Fruit fly (Drosophila melanogaster) whole organism, embryonic: ENCODE measurements around the gene CG17154.

Experiments
- ATbp ChIP-seq: fragments of 200-800 bp; sonication (Bioruptor generic); optimal IDR thresholded peaks from 2 replicates; lab custom pipeline; 2017; ENCODE audit warnings: missing biosample characterization, mild to moderate bottlenecking, missing genetic modification characterization, missing genetic modification reagents
- Bteb2 ChIP-seq: fragments of 200-800 bp; sonication (Bioruptor generic); optimal IDR thresholded peaks from 2 replicates; lab custom pipeline; 2016; ENCODE audit warnings: missing biosample characterization, missing genetic modification characterization
- CG11398 ChIP-seq: fragments of 200-800 bp; sonication (Bioruptor generic); optimal IDR thresholded peaks from 2 replicates; lab custom pipeline; 2016; ENCODE audit warnings: missing biosample characterization, missing genetic modification characterization
- CG13296 ChIP-seq: fragments of 200-800 bp; sonication (Bioruptor generic); optimal IDR thresholded peaks from 3 replicates; lab custom pipeline; 2018; ENCODE audit warnings: missing biosample characterization, mild to moderate bottlenecking, missing genetic modification characterization
- CG13894 ChIP-seq: fragments of 200-800 bp; sonication (Bioruptor generic); optimal IDR thresholded peaks from 3 replicates; lab custom pipeline; 2018; ENCODE audit warnings: missing biosample characterization, mild to moderate bottlenecking, missing genetic modification characterization, moderate library complexity
- CG15479 ChIP-seq: fragments of 200-800 bp; sonication (Bioruptor generic); optimal IDR thresholded peaks from 3 replicates; lab custom pipeline; 2019; ENCODE audit warnings: missing biosample characterization, mild to moderate bottlenecking, missing genetic modification characterization, moderate library complexity
- CG15696 ChIP-seq: fragments of 200-800 bp; sonication (Bioruptor generic); optimal IDR thresholded peaks from 2 replicates; lab custom pipeline; 2019; ENCODE audit warnings: missing biosample characterization, mild to moderate bottlenecking, missing genetic modification characterization, moderate library complexity
- CG16815 ChIP-seq: fragments of 200-800 bp; sonication (Bioruptor generic); optimal IDR thresholded peaks from 3 replicates; lab custom pipeline; 2017; ENCODE audit warnings: missing biosample characterization, mild to moderate bottlenecking, missing genetic modification characterization
- CG17186 ChIP-seq: fragments of 200-800 bp; sonication (Bioruptor generic); optimal IDR thresholded peaks from 3 replicates; lab custom pipeline; 2017; ENCODE audit warnings: missing biosample characterization, missing genetic modification reagents, missing genetic modification characterization
- CG17328 ChIP-seq: fragments of 200-800 bp; sonication (Bioruptor generic); IDR thresholded peaks from 2 replicates; pipeline ENCODE4 v1.3.6; 2022; ENCODE audit warnings: missing biosample characterization, missing genetic modification characterization
- CG17361 ChIP-seq: fragments of 200-800 bp; sonication (Bioruptor generic); IDR thresholded peaks from 3 replicates; pipeline ENCODE4 v1.3.6; 2022; ENCODE audit warnings: missing biosample characterization, missing genetic modification characterization
- CG2120 ChIP-seq: fragments of 200-800 bp; sonication (Bioruptor generic); optimal IDR thresholded peaks from 3 replicates; lab custom pipeline; 2016; ENCODE audit warnings: missing biosample characterization, missing genetic modification characterization
- CG2712 ChIP-seq: fragments of 200-800 bp; optimal IDR thresholded peaks from 3 replicates; lab custom pipeline; 2019; ENCODE audit warnings: missing biosample characterization, mild to moderate bottlenecking, missing genetic modification characterization, moderate library complexity
- CG2889 ChIP-seq: fragments of 200-800 bp; sonication (Bioruptor generic); IDR thresholded peaks from 3 replicates; pipeline ENCODE4 v1.3.6; 2022; ENCODE audit warnings: missing biosample characterization, missing genetic modification characterization
- CG30403 ChIP-seq: fragments of 200-800 bp; sonication (Bioruptor generic); optimal IDR thresholded peaks from 3 replicates; lab custom pipeline; 2016; ENCODE audit warnings: missing biosample characterization, missing genetic modification characterization
- CG31365 ChIP-seq: fragments of 200-800 bp; sonication (Bioruptor generic); optimal IDR thresholded peaks from 2 replicates; lab custom pipeline; 2018; ENCODE audit warnings: missing biosample characterization, mild to moderate bottlenecking, missing genetic modification characterization
- CG42726 ChIP-seq: fragments of 200-800 bp; sonication (Bioruptor generic); IDR thresholded peaks from 2 replicates; pipeline ENCODE4 v1.3.6; 2022; ENCODE audit warnings: missing biosample characterization, missing genetic modification characterization; ENCODE audit not compliant: partially characterized antibody
- CG4617 ChIP-seq: fragments of 200-800 bp; sonication (Bioruptor generic); optimal IDR thresholded peaks from 3 replicates; lab custom pipeline; 2016; ENCODE audit warnings: missing biosample characterization, missing genetic modification characterization, borderline replicate concordance
- CG4707 ChIP-seq: fragments of 200-800 bp; sonication (Bioruptor generic); optimal IDR thresholded peaks from 2 replicates; lab custom pipeline; 2018; ENCODE audit warnings: missing biosample characterization, mild to moderate bottlenecking, missing genetic modification characterization, moderate library complexity
- CG8089 ChIP-seq: fragments of 200-800 bp; sonication (Bioruptor generic); optimal IDR thresholded peaks from 3 replicates; lab custom pipeline; 2016; ENCODE audit warnings: missing biosample characterization, missing genetic modification characterization
- Fer1 ChIP-seq: fragments of 200-800 bp; sonication (Bioruptor generic); optimal IDR thresholded peaks from 2 replicates; lab custom pipeline; 2017; ENCODE audit warnings: missing biosample characterization, mild to moderate bottlenecking, missing genetic modification characterization
- HLH54F ChIP-seq: fragments of 200-800 bp; sonication (Bioruptor generic); optimal IDR thresholded peaks from 3 replicates; lab custom pipeline; 2016; ENCODE audit warnings: missing biosample characterization, missing genetic modification characterization
- HLHmδ ChIP-seq: fragments of 200-800 bp; sonication (Bioruptor generic); optimal IDR thresholded peaks from 2 replicates; lab custom pipeline; 2018; ENCODE audit warnings: missing biosample characterization, mild to moderate bottlenecking, missing genetic modification characterization, moderate library complexity
- Hsf ChIP-seq: fragments of 200-800 bp; sonication (Bioruptor generic); optimal IDR thresholded peaks from 3 replicates; lab custom pipeline; 2016; ENCODE audit warnings: missing biosample characterization, missing genetic modification characterization
- Kr ChIP-seq: fragments of 200-800 bp; sonication (Bioruptor generic); optimal IDR thresholded peaks from 2 replicates; lab custom pipeline; 2017; ENCODE audit warnings: missing biosample characterization, mild to moderate bottlenecking, missing genetic modification characterization
- Sox100B ChIP-seq: fragments of 200-800 bp; sonication (Bioruptor generic); optimal IDR thresholded peaks from 3 replicates; lab custom pipeline; 2018; ENCODE audit warnings: missing biosample characterization, mild to moderate bottlenecking, missing genetic modification characterization
- Sry-δ ChIP-seq: fragments of 200-800 bp; sonication (Bioruptor generic); optimal IDR thresholded peaks from 2 replicates; lab custom pipeline; 2016; ENCODE audit warnings: missing biosample characterization, missing genetic modification characterization
- Ssrp ChIP-seq: fragments of 200-800 bp; sonication (Bioruptor generic); optimal IDR thresholded peaks from 2 replicates; lab custom pipeline; 2018; ENCODE audit warnings: missing biosample characterization, mild to moderate bottlenecking, missing genetic modification characterization, moderate library complexity
- TFAM ChIP-seq: fragments of 200-800 bp; sonication (Bioruptor generic); optimal IDR thresholded peaks from 2 replicates; lab custom pipeline; 2017; ENCODE audit warnings: missing biosample characterization, missing genetic modification characterization, inconsistent platforms
- ab ChIP-seq: fragments of 200-800 bp; sonication (Bioruptor generic); optimal IDR thresholded peaks from 2 replicates; lab custom pipeline; 2016; ENCODE audit warnings: missing biosample characterization, missing genetic modification characterization
- abd-A ChIP-seq: fragments of 200-800 bp; sonication (Bioruptor generic); optimal IDR thresholded peaks from 3 replicates; lab custom pipeline; 2019; ENCODE audit warnings: missing biosample characterization, mild to moderate bottlenecking, missing genetic modification characterization, moderate library complexity
- amos ChIP-seq: fragments of 200-800 bp; sonication (Bioruptor generic); IDR thresholded peaks from 2 replicates; pipeline ENCODE4 v1.3.6; 2022; ENCODE audit warnings: missing biosample characterization, missing genetic modification characterization; ENCODE audit not compliant: partially characterized antibody
- cwo ChIP-seq: fragments of 200-800 bp; sonication (Bioruptor generic); optimal IDR thresholded peaks from 3 replicates; lab custom pipeline; 2017; ENCODE audit warnings: missing biosample characterization, missing genetic modification characterization, mild to moderate bottlenecking, moderate library complexity, missing genetic modification reagents
- da ChIP-seq: fragments of 200-800 bp; sonication (Bioruptor generic); optimal IDR thresholded peaks from 2 replicates; lab custom pipeline; 2016; ENCODE audit warnings: missing biosample characterization, missing genetic modification characterization
- dpn ChIP-seq, 2 experiments: fragments of 200-800 bp; sonication (Bioruptor generic); optimal IDR thresholded peaks; 3 replicates each; lab custom pipeline; 2016; ENCODE audit warnings: missing biosample characterization in 2 of 2, missing genetic modification characterization in 2 of 2
- fru ChIP-seq: fragments of >200 bp; optimal IDR thresholded peaks from 2 replicates; lab custom pipeline; 2017
- h ChIP-seq: fragments of >200 bp; optimal IDR thresholded peaks from 2 replicates; lab custom pipeline; 2017
- hkb ChIP-seq, 2 experiments: fragments of 200-800 bp in 1 of 2; fragments of >200 bp in 1 of 2; sonication (Bioruptor generic) in 1 of 2; IDR thresholded peaks in 1 of 2; optimal IDR thresholded peaks in 1 of 2; 2 replicates each; pipeline versions ENCODE4 v1.3.6 to Lab custom; 2017 to 2022; ENCODE audit warnings: missing biosample characterization in 1 of 2, missing genetic modification characterization in 1 of 2
- ind ChIP-seq: fragments of 200-800 bp; sonication (Bioruptor generic); optimal IDR thresholded peaks from 3 replicates; lab custom pipeline; 2016; ENCODE audit warnings: missing biosample characterization, missing genetic modification characterization
- lilli ChIP-seq: fragments of 200-800 bp; sonication (Bioruptor generic); optimal IDR thresholded peaks from 3 replicates; lab custom pipeline; 2016; ENCODE audit warnings: missing biosample characterization, missing genetic modification characterization
- lmd ChIP-seq: fragments of 200-800 bp; sonication (Bioruptor generic); IDR thresholded peaks from 2 replicates; pipeline ENCODE4 v1.3.6; 2022; ENCODE audit warnings: missing biosample characterization, missing genetic modification characterization
- lov ChIP-seq, 2 experiments: fragments of 200-800 bp in 1 of 2; fragments of >200 bp in 1 of 2; sonication (Bioruptor generic) in 1 of 2; IDR thresholded peaks in 1 of 2; optimal IDR thresholded peaks in 1 of 2; 2 replicates in 1 of 2; 3 replicates in 1 of 2; pipeline versions ENCODE4 v1.3.6 to Lab custom; 2017 to 2022; ENCODE audit warnings: missing biosample characterization in 1 of 2, missing genetic modification characterization in 1 of 2
- nmo ChIP-seq: fragments of 200-800 bp; sonication (Bioruptor generic); optimal IDR thresholded peaks from 2 replicates; lab custom pipeline; 2018; ENCODE audit warnings: missing biosample characterization, mild to moderate bottlenecking, missing genetic modification characterization, moderate library complexity
- peb ChIP-seq: fragments of 200-800 bp; sonication (Bioruptor generic); IDR thresholded peaks from 2 replicates; pipeline ENCODE4 v1.3.6; 2022; ENCODE audit warnings: missing biosample characterization, missing genetic modification characterization
- pzg ChIP-seq: fragments of 200-800 bp; sonication (Bioruptor generic); optimal IDR thresholded peaks from 3 replicates; lab custom pipeline; 2018; ENCODE audit warnings: missing biosample characterization, mild to moderate bottlenecking, missing genetic modification characterization, moderate library complexity
- slbo ChIP-seq: fragments of 200-800 bp; sonication (Bioruptor generic); IDR thresholded peaks from 2 replicates; pipeline ENCODE4 v1.3.6; 2022; ENCODE audit warnings: missing biosample characterization, missing genetic modification characterization
- so ChIP-seq: fragments of 200-800 bp; sonication (Bioruptor generic); IDR thresholded peaks from 3 replicates; pipeline ENCODE4 v1.3.6; 2022; ENCODE audit warnings: missing biosample characterization, missing genetic modification characterization
- stwl ChIP-seq: fragments of 200-800 bp; sonication (Bioruptor generic); optimal IDR thresholded peaks from 3 replicates; lab custom pipeline; 2018; ENCODE audit warnings: missing biosample characterization, mild to moderate bottlenecking, missing genetic modification characterization, moderate library complexity
- trh ChIP-seq: fragments of 200-800 bp; sonication (Bioruptor generic); optimal IDR thresholded peaks from 2 replicates; lab custom pipeline; 2016; ENCODE audit warnings: missing biosample characterization, missing genetic modification characterization
- zf30C ChIP-seq: fragments of 200-800 bp; sonication (Bioruptor generic); optimal IDR thresholded peaks from 3 replicates; lab custom pipeline; 2018; ENCODE audit warnings: missing biosample characterization, mild to moderate bottlenecking, missing genetic modification characterization

Gene CG17154

dm6 chr3L:12053695-12054094, 34.7 kb upstream of the CG17154 start (continued):
- TF ChIP-seq Fer1 (no peak), peb (GFP tag; lab: Robert Waterston, UW) (peak; percentile 43; the same call in 1 of the 2 replicates), Ssrp (tag; lab: Kevin White, UChicago) (peak; percentile 32), so (GFP tag; lab: Robert Waterston, UW) (no peak; the same call in 2 of the 3 replicates), Sry-δ (GFP tag; lab: Kevin White, UChicago) (peak; percentile 37), CG17361 (peak; percentile 46; the same call in 2 of the 3 replicates), CG2889 (GFP tag; lab: Robert Waterston, UW) (no peak), trh (GFP tag; lab: Kevin White, UChicago) (no peak), HLHmδ (GFP tag; lab: Kevin White, UChicago) (no peak), ab (GFP tag; lab: Kevin White, UChicago) (no peak), CG11398 (GFP tag; lab: Kevin White, UChicago) (no peak), Hsf (peak; percentile 26), zf30C (no peak), h (no peak), lmd (GFP tag; lab: Robert Waterston, UW) (peak; percentile 44), CG17186 (no peak), CG13296 (GFP tag; lab: Kevin White, UChicago) (no peak), CG15696 (peak; percentile 4), Bteb2 (no peak), CG2120 (GFP tag; lab: Kevin White, UChicago) (no peak), pzg (GFP tag; lab: Kevin White, UChicago) (no peak), amos (GFP tag; lab: Robert Waterston, UW) (no peak), CG30403 (GFP tag; lab: Kevin White, UChicago) (peak; percentile 51), ind (GFP tag; lab: Kevin White, UChicago) (peak; percentile 16), da (no peak), lov (optimal IDR thresholded peaks at IDR 0.05; lab: Kevin White, UChicago) (no peak), lov (GFP tag; IDR thresholded peaks at IDR 0.05; lab: Robert Waterston, UW) (0 out of 3 replicates have a peak, but pooled peaks have one; percentile 17), TFAM (GFP tag; lab: Kevin White, UChicago) (no peak), nmo (GFP tag; lab: Kevin White, UChicago) (peak; percentile 22), CG4617 (no peak), CG13894 (tag; lab: Kevin White, UChicago) (no peak), lilli (no peak), CG17328 (GFP tag; lab: Robert Waterston, UW) (peak; percentile 22; the same call in 1 of the 2 replicates), slbo (GFP tag; lab: Robert Waterston, UW) (no peak; the same call in 1 of the 2 replicates), abd-A (no peak), hkb (optimal IDR thresholded peaks at IDR 0.05; lab: Kevin White, UChicago) (no peak), hkb (GFP tag; IDR thresholded peaks at IDR 0.05; lab: Robert Waterston, UW) (peak; percentile 56; the same call in 1 of the 2 replicates), HLH54F (no peak), dpn (GFP tag; optimal IDR thresholded peaks at IDR 0.05; lab: Kevin White, UChicago) (peak in 1 of 2 experiments; percentile 35), cwo (GFP tag; lab: Kevin White, UChicago) (no peak), CG15479 (GFP tag; lab: Kevin White, UChicago) (no peak), CG4707 (GFP tag; lab: Kevin White, UChicago) (no peak), CG2712 (tag; lab: Kevin White, UChicago) (peak; percentile 67), CG31365 (tag; lab: Kevin White, UChicago) (no peak), CG16815 (GFP tag; lab: Kevin White, UChicago) (peak; percentile 24), Kr (GFP tag; lab: Kevin White, UChicago) (no peak), CG42726 (GFP tag; lab: Robert Waterston, UW) (no peak), fru (lab: Kevin White, UChicago) (no peak), stwl (tag; lab: Kevin White, UChicago) (peak; percentile 19), CG8089 (peak; percentile 30), Sox100B (peak; percentile 59), ATbp (peak; percentile 70)
